Fruit fly (Drosophila melanogaster) whole organism, embryonic: Measurements from ENCODE around the gene Polr2F.
A peak's percentile ranks its signal among the peaks of the same experiment; 100 is the strongest.

Experiments
- Bdp1 ChIP-seq: fragments of 200-800 bp; sonication (Bioruptor generic); optimal IDR thresholded peaks from 3 replicates; lab custom pipeline; 2016; ENCODE audit warnings: missing biosample characterization, missing genetic modification characterization
- Blimp-1 ChIP-seq: fragments of 200-800 bp; sonication (Bioruptor generic); optimal IDR thresholded peaks from 3 replicates; lab custom pipeline; 2018; ENCODE audit warnings: missing biosample characterization, missing genetic modification characterization, mild to moderate bottlenecking, moderate library complexity, missing genetic modification reagents
- CG10979 ChIP-seq: fragments of 200-800 bp; sonication (Bioruptor generic); optimal IDR thresholded peaks from 2 replicates; lab custom pipeline; 2018; ENCODE audit warnings: missing biosample characterization, mild to moderate bottlenecking, missing genetic modification characterization, moderate library complexity
- CG11456 ChIP-seq: fragments of 200-800 bp; sonication (Bioruptor generic); IDR thresholded peaks from 3 replicates; pipeline ENCODE4 v1.3.6; 2022; ENCODE audit warnings: missing biosample characterization, missing genetic modification characterization
- CG12744 ChIP-seq: fragments of 200-800 bp; sonication (Bioruptor generic); optimal IDR thresholded peaks from 2 replicates; lab custom pipeline; 2016; ENCODE audit warnings: missing biosample characterization, missing genetic modification characterization
- CG15601 ChIP-seq: fragments of 200-800 bp; sonication (Bioruptor generic); optimal IDR thresholded peaks from 3 replicates; lab custom pipeline; 2019; ENCODE audit warnings: missing biosample characterization, mild to moderate bottlenecking, missing genetic modification characterization, moderate library complexity
- CG1603 ChIP-seq: fragments of 200-800 bp; sonication (Bioruptor generic); optimal IDR thresholded peaks from 2 replicates; lab custom pipeline; 2019; ENCODE audit warnings: missing biosample characterization, mild to moderate bottlenecking, missing genetic modification characterization, moderate library complexity
- CG17912 ChIP-seq: fragments of 200-800 bp; sonication (Bioruptor generic); optimal IDR thresholded peaks from 2 replicates; lab custom pipeline; 2018; ENCODE audit warnings: missing biosample characterization, mild to moderate bottlenecking, missing genetic modification characterization
- CG2120 ChIP-seq: fragments of 200-800 bp; sonication (Bioruptor generic); optimal IDR thresholded peaks from 3 replicates; lab custom pipeline; 2016; ENCODE audit warnings: missing biosample characterization, missing genetic modification characterization
- CG33213 ChIP-seq: fragments of 200-800 bp; sonication (Bioruptor generic); optimal IDR thresholded peaks from 3 replicates; lab custom pipeline; 2016; ENCODE audit warnings: missing biosample characterization, missing genetic modification characterization
- CG4328 ChIP-seq: fragments of 200-800 bp; sonication (Bioruptor generic); optimal IDR thresholded peaks from 3 replicates; lab custom pipeline; 2017; ENCODE audit warnings: missing biosample characterization, missing genetic modification reagents, missing genetic modification characterization
- CG6683 ChIP-seq: fragments of 200-800 bp; sonication (Bioruptor generic); optimal IDR thresholded peaks from 2 replicates; lab custom pipeline; 2017; ENCODE audit warnings: missing biosample characterization, mild to moderate bottlenecking, missing genetic modification characterization, missing genetic modification reagents
- CG8765 ChIP-seq: fragments of 200-800 bp; sonication (Bioruptor generic); IDR thresholded peaks from 2 replicates; pipeline ENCODE4 v1.3.6; 2022; ENCODE audit warnings: missing biosample characterization, missing genetic modification characterization
- Deaf1 ChIP-seq: fragments of 200-800 bp; optimal IDR thresholded peaks from 3 replicates; lab custom pipeline; 2019; ENCODE audit warnings: missing biosample characterization, mild to moderate bottlenecking, missing genetic modification characterization, moderate library complexity
- Fer2 ChIP-seq: fragments of 200-800 bp; sonication (Bioruptor generic); optimal IDR thresholded peaks from 2 replicates; lab custom pipeline; 2018; ENCODE audit warnings: missing biosample characterization, mild to moderate bottlenecking, missing genetic modification characterization, moderate library complexity
- GATAe ChIP-seq: fragments of 200-800 bp; sonication (Bioruptor generic); conservative IDR thresholded peaks from 2 replicates; pipeline ENCODE4 v1.3.6; 2022; ENCODE audit warnings: missing biosample characterization, missing genetic modification characterization
- HLHmδ ChIP-seq: fragments of 200-800 bp; sonication (Bioruptor generic); optimal IDR thresholded peaks from 2 replicates; lab custom pipeline; 2018; ENCODE audit warnings: missing biosample characterization, mild to moderate bottlenecking, missing genetic modification characterization, moderate library complexity
- HmgD ChIP-seq: fragments of 200-800 bp; sonication (Bioruptor generic); optimal IDR thresholded peaks from 3 replicates; lab custom pipeline; 2016; ENCODE audit warnings: missing biosample characterization, missing genetic modification characterization
- Med ChIP-seq: fragments of 200-800 bp; sonication (Bioruptor generic); peaks from one replicate; lab custom pipeline; 2016; ENCODE audit warnings: missing biosample characterization, missing genetic modification characterization, mild to moderate bottlenecking, inconsistent platforms, moderate library complexity
- Neu2 ChIP-seq: fragments of 200-800 bp; sonication (Bioruptor generic); optimal IDR thresholded peaks from 3 replicates; lab custom pipeline; 2016; ENCODE audit warnings: missing biosample characterization, missing genetic modification characterization, borderline replicate concordance
- Pdp1 ChIP-seq, 2 experiments: fragments of 200-800 bp; sonication (Bioruptor generic); optimal IDR thresholded peaks; 3 replicates each; lab custom pipeline; 2016; ENCODE audit warnings: missing biosample characterization in 2 of 2, missing genetic modification characterization in 2 of 2, mild to moderate bottlenecking in 1 of 2, moderate library complexity in 1 of 2
- Ptx1 ChIP-seq: fragments of 200-800 bp; sonication (Bioruptor generic); IDR thresholded peaks from 2 replicates; pipeline ENCODE4 v1.3.6; 2022; ENCODE audit warnings: missing biosample characterization, missing genetic modification characterization
- ac ChIP-seq: fragments of 200-800 bp; sonication (Bioruptor generic); optimal IDR thresholded peaks from 3 replicates; lab custom pipeline; 2017; ENCODE audit warnings: missing biosample characterization, mild to moderate bottlenecking, missing genetic modification characterization
- ase ChIP-seq: fragments of 200-800 bp; sonication (Bioruptor generic); IDR thresholded peaks from 3 replicates; pipeline ENCODE4 v1.3.6; 2022; ENCODE audit warnings: missing biosample characterization, missing genetic modification characterization
- chinmo ChIP-seq: fragments of 200-800 bp; sonication (Bioruptor generic); IDR thresholded peaks from 4 replicates; pipeline ENCODE4 v1.3.6; 2022; ENCODE audit warnings: missing biosample characterization, missing genetic modification characterization; ENCODE audit not compliant: partially characterized antibody
- exex ChIP-seq: fragments of 200-800 bp; sonication (Bioruptor generic); optimal IDR thresholded peaks from 4 replicates; lab custom pipeline; 2018; ENCODE audit warnings: missing biosample characterization, mild to moderate bottlenecking, missing genetic modification characterization, moderate library complexity
- kay ChIP-seq: fragments of 200-800 bp; sonication (Bioruptor generic); optimal IDR thresholded peaks from 2 replicates; lab custom pipeline; 2016; ENCODE audit warnings: missing biosample characterization, missing genetic modification characterization
- kni ChIP-seq: fragments of 200-800 bp; sonication (Bioruptor generic); optimal IDR thresholded peaks from 3 replicates; lab custom pipeline; 2017; ENCODE audit warnings: mild to moderate bottlenecking, missing biosample characterization, missing genetic modification reagents, missing genetic modification characterization
- mirr ChIP-seq: fragments of 200-800 bp; sonication (Bioruptor generic); optimal IDR thresholded peaks from 3 replicates; lab custom pipeline; 2018; ENCODE audit warnings: missing biosample characterization, mild to moderate bottlenecking, missing genetic modification characterization
- pb ChIP-seq: fragments of 200-800 bp; sonication (Bioruptor generic); optimal IDR thresholded peaks from 3 replicates; lab custom pipeline; 2016; ENCODE audit warnings: missing biosample characterization, missing genetic modification characterization
- pros ChIP-seq: fragments of 200-800 bp; sonication (Bioruptor generic); optimal IDR thresholded peaks from 3 replicates; lab custom pipeline; 2019; ENCODE audit warnings: missing biosample characterization, mild to moderate bottlenecking, missing genetic modification characterization, moderate library complexity
- usp ChIP-seq: fragments of >200 bp; optimal IDR thresholded peaks from 2 replicates; lab custom pipeline; 2017; ENCODE audit warnings: missing biosample characterization, missing genetic modification characterization
- vnd ChIP-seq: fragments of 200-800 bp; sonication (Bioruptor generic); IDR thresholded peaks from 3 replicates; pipeline ENCODE4 v1.3.6; 2022; ENCODE audit warnings: missing biosample characterization, missing genetic modification characterization; ENCODE audit not compliant: partially characterized antibody

Gene Polr2F

dm6 chr3R:5393742-5394391 lies 22.3 kb downstream of the Polr2F start, which contains the start of gene CG1172 (continued):
- TF ChIP-seq CG33213 (GFP tag; lab: Kevin White, UChicago) (peak; percentile 60), kay (GFP tag; lab: Kevin White, UChicago) (no peak), CG15601 (peak; percentile 41), vnd (GFP tag; lab: Robert Waterston, UW) (peak; percentile 52; the same call in 2 of the 3 replicates), pb (no peak), Fer2 (tag; lab: Kevin White, UChicago) (no peak), CG12744 (no peak), CG6683 (no peak), ase (GFP tag; lab: Robert Waterston, UW) (no peak), CG1603 (tag; lab: Kevin White, UChicago) (peak; percentile 81), CG4328 (GFP tag; lab: Kevin White, UChicago) (no peak), HLHmδ (GFP tag; lab: Kevin White, UChicago) (no peak)

dm6 chr3R:5395210-5395609 lies 23.6 kb downstream of the Polr2F start:
- TF ChIP-seq Pdp1 (GFP tag; optimal IDR thresholded peaks at IDR 0.05; lab: Kevin White, UChicago) (peak in 1 of 2 experiments; percentile 17), HLHmδ (GFP tag; lab: Kevin White, UChicago) (no peak), CG11456 (GFP tag; lab: Robert Waterston, UW) (no peak), GATAe (peak; percentile 49), mirr (GFP tag; lab: Kevin White, UChicago) (peak; percentile 10), exex (tag; lab: Kevin White, UChicago) (peak; percentile 66), Ptx1 (GFP tag; lab: Robert Waterston, UW) (no peak), Bdp1 (GFP tag; lab: Kevin White, UChicago) (no peak), Med (GFP tag; lab: Kevin White, UChicago) (peak; percentile 58)

DNA sequence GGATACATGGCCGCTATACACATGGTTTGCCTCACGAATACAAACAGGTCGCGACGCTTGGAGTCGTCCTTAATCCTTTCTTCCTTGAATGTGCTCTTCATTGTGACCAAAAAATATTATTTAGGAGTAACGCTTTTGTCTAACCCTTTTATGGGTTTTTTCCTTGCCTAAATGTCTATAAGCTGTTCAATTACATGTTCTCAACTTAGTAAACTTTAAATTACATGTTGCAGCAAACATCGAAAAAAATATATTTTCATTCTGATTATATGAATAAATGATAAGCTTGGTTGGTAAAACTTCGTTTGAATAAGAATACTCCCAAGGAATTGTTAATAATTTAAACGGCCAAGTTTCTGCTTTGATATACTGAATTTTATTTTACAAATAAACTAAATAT lies 27.5 kb downstream of the Polr2F start, which contains the start of gene Or83a:
Or83a (minus strand) TSS at position 101 of the 400 bp plus-strand sequence.
- TF ChIP-seq CG10979 (tag; lab: Kevin White, UChicago) = no peak
- no peak for TF ChIP-seq CG8765 (GFP tag; lab: Robert Waterston, UW)
- no peak for TF ChIP-seq HmgD
- no peak for TF ChIP-seq CG17912 (GFP tag; lab: Kevin White, UChicago)

DNA sequence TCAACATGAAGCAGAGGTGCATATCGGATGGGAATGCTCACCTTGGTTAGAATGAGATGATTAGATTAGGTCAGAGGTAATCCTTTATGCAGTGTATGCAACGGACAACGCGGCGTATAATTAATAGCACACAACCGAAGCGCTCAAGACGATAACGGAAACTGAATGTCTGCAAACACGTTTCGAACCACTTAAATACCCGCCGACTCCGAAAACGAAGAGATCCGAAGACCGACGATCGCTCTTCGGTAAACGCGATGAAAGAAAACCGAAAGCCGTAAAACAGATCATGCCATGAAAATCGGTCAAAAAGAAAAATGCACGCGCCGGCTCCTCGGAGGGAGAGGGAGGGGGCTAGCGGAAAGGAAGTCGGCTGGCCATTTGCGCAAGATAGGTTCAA lies 32.4 kb downstream of the Polr2F start, which contains the start of gene CG2663:
CG2663 (minus strand) TSS at position 173 of the 400 bp plus-strand sequence.
- TF ChIP-seq kni (GFP tag; lab: Kevin White, UChicago) (peak; percentile 0), Deaf1 (peak; percentile 92), CG2120 (GFP tag; lab: Kevin White, UChicago) (no peak), pros (GFP tag; lab: Kevin White, UChicago) (peak; percentile 4), ac (GFP tag; lab: Kevin White, UChicago) (no peak), Blimp-1 (GFP tag; lab: Kevin White, UChicago) (peak; percentile 25), Neu2 (GFP tag; lab: Kevin White, UChicago) (peak; percentile 10), usp (no peak), chinmo (GFP tag; lab: Robert Waterston, UW) (0 out of 4 replicates have a peak, but pooled peaks have one; percentile 20)
